Worm (Caenorhabditis elegans): Measurements from ENCODE around the gene W10G6.6.

W10G6.6 gene

DNA sequence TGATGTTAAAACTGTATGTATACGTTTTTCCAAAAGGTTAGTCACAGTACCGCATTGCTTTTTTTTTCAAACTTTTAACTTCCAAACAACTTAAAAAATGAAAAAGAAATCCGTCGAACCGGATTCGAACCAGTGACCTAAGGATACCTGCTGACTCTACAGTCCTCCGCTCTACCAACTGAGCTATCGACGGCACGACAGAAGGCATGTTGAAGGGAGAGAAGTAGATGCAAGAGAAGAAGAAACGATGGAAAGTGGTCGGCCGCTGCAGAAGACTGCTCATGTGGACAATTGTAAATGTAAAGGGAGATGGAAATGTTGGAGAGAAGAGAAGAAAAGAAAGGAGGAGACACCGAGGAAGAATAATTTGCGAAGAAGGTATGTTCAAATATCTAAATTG, 40.9 kb downstream of the W10G6.6 start (continued):
- no peak for TF ChIP-seq hlh-17 (GFP tag; optimal IDR thresholded peaks at IDR 0.05; ENCODE audit: borderline replicate concordance)
- no peak for TF ChIP-seq ceh-63 (GFP tag; optimal IDR thresholded peaks at IDR 0.05)
- peak; percentile 83 for TF ChIP-seq nhr-20 (tag; optimal IDR thresholded peaks at IDR 0.05)
- TF ChIP-seq lsy-2 (tag; optimal IDR thresholded peaks at IDR 0.05): peak; percentile 63 to 73
- TF ChIP-seq efl-3 (GFP tag; optimal IDR thresholded peaks at IDR 0.05): peak; percentile 55
- no peak for TF ChIP-seq zag-1 (tag; optimal IDR thresholded peaks at IDR 0.05)
- no peak for TF ChIP-seq nhr-12 (tag; optimal IDR thresholded peaks at IDR 0.05)
- TF ChIP-seq lin-35 (GFP tag; optimal IDR thresholded peaks at IDR 0.05): peak; percentile 22 to 74
- TF ChIP-seq sox-4 (tag; optimal IDR thresholded peaks at IDR 0.05): peak; percentile 64
- TF ChIP-seq nhr-85 (tag): peak; percentile 85
- TF ChIP-seq lin-13 (GFP tag; optimal IDR thresholded peaks at IDR 0.05): peak; percentile 25
- no peak for TF ChIP-seq mef-2 (tag; optimal IDR thresholded peaks at IDR 0.05)
- TF ChIP-seq unc-62 (GFP tag; optimal IDR thresholded peaks at IDR 0.05): no peak
- peak; percentile 93 for TF ChIP-seq mep-1 (tag; optimal IDR thresholded peaks at IDR 0.05)
- TF ChIP-seq ceh-90 (tag; optimal IDR thresholded peaks at IDR 0.05): no peak
- TF ChIP-seq C04F5.9 (tag; optimal IDR thresholded peaks at IDR 0.05): peak; percentile 49
- TF ChIP-seq elt-3 (tag; optimal IDR thresholded peaks at IDR 0.05): peak in 2 of 6 experiments; percentile 31 to 72
- TF ChIP-seq isw-1 (GFP tag; IDR thresholded peaks at IDR 0.05): peak; percentile 71
- no peak for TF ChIP-seq C34B4.2 (tag; optimal IDR thresholded peaks at IDR 0.05)
- TF ChIP-seq fos-1 (tag; optimal IDR thresholded peaks at IDR 0.05): peak; percentile 71
- no peak for TF ChIP-seq nhr-28 (tag; optimal IDR thresholded peaks at IDR 0.05)
- peak; percentile 32 for TF ChIP-seq lin-39 (tag; optimal IDR thresholded peaks at IDR 0.05)
- TF ChIP-seq C16A3.4 (tag; optimal IDR thresholded peaks at IDR 0.05): peak; percentile 79
- peak in 1 of 2 experiments; percentile 54 for TF ChIP-seq ztf-11 (tag; optimal IDR thresholded peaks at IDR 0.05)
- TF ChIP-seq unc-98 (GFP tag; IDR thresholded peaks at IDR 0.05): no peak
- peak; percentile 73 for TF ChIP-seq unc-86 (tag; optimal IDR thresholded peaks at IDR 0.05)
- peak in 1 of 2 experiments; percentile 82 for TF ChIP-seq mdl-1 (tag; optimal IDR thresholded peaks at IDR 0.05)
- TF ChIP-seq vab-15 (tag; optimal IDR thresholded peaks at IDR 0.05): no peak
- peak; percentile 92 for TF ChIP-seq rnt-1 (tag; optimal IDR thresholded peaks at IDR 0.05)
- TF ChIP-seq unc-130 (tag; optimal IDR thresholded peaks at IDR 0.05): no peak
- TF ChIP-seq nhr-19 (GFP tag; conservative IDR thresholded peaks at IDR 0.05): peak; percentile 91
- TF ChIP-seq irx-1 (tag; optimal IDR thresholded peaks at IDR 0.05): peak; percentile 82
- peak; percentile 52 for TF ChIP-seq fkh-8 (tag; optimal IDR thresholded peaks at IDR 0.05)
- peak; percentile 67 for TF ChIP-seq lir-3 (tag; optimal IDR thresholded peaks at IDR 0.05; ENCODE audit: poor library complexity)
- TF ChIP-seq grh-1 (GFP tag; IDR thresholded peaks at IDR 0.05): peak; percentile 79
- peak; percentile 81 for TF ChIP-seq nhr-77 (tag; optimal IDR thresholded peaks at IDR 0.05)
- TF ChIP-seq aha-1 (tag; optimal IDR thresholded peaks at IDR 0.05): no peak
- TF ChIP-seq xbp-1 (tag; optimal IDR thresholded peaks at IDR 0.05): peak; percentile 77
- peak; percentile 2 for TF ChIP-seq nhr-237 (tag; optimal IDR thresholded peaks at IDR 0.05)
- no peak for TF ChIP-seq nhr-11 (tag; optimal IDR thresholded peaks at IDR 0.05)
- peak; percentile 75 for TF ChIP-seq ceh-88 (GFP tag; IDR thresholded peaks at IDR 0.05)
- peak; percentile 93 for TF ChIP-seq ceh-8 (GFP tag; optimal IDR thresholded peaks at IDR 0.05)
- TF ChIP-seq aly-2 (tag; optimal IDR thresholded peaks at IDR 0.05): no peak
- no peak for TF ChIP-seq ama-1 (optimal IDR thresholded peaks at IDR 0.05)
- no peak for TF ChIP-seq Y116A8C.19 (tag; optimal IDR thresholded peaks at IDR 0.05; ENCODE audit: borderline replicate concordance)
- TF ChIP-seq efl-1 (optimal IDR thresholded peaks at IDR 0.05): peak; percentile 44 to 51
- TF ChIP-seq efl-1 (GFP tag; optimal IDR thresholded peaks at IDR 0.05 in 1 of 2): peak in 1 of 2 experiments; percentile 94
- TF ChIP-seq egl-27 (tag; optimal IDR thresholded peaks at IDR 0.05): no peak
- TF ChIP-seq hlh-4 (tag; optimal IDR thresholded peaks at IDR 0.05): no peak
- TF ChIP-seq skn-1 (tag; optimal IDR thresholded peaks at IDR 0.05): peak; percentile 78
- TF ChIP-seq lin-14 (GFP tag; optimal IDR thresholded peaks at IDR 0.05): peak; percentile 82
- TF ChIP-seq nhr-76 (tag; optimal IDR thresholded peaks at IDR 0.05): no peak
- peak; percentile 13 for TF ChIP-seq fkh-4 (tag; optimal IDR thresholded peaks at IDR 0.05; ENCODE audit: borderline replicate concordance)
- no peak for TF ChIP-seq unc-30 (tag; optimal IDR thresholded peaks at IDR 0.05)
- TF ChIP-seq swsn-7 (tag; optimal IDR thresholded peaks at IDR 0.05): peak; percentile 82

Data from whole organism, L1 larva.